Worm (Caenorhabditis elegans) whole organism, L3 larva: ENCODE data around the gene msrp-3.

Source experiments
- aly-2 ChIP-seq: fragments of 150-350 bp; optimal IDR thresholded peaks from 2 replicates; lab custom pipeline; 2014; ENCODE audit warnings: missing biosample characterization, missing genetic modification characterization
- ceh-16 ChIP-seq: sonication (generic microtip); optimal IDR thresholded peaks from 2 replicates; lab custom pipeline; 2017; ENCODE audit warnings: missing biosample characterization, missing genetic modification characterization
- ceh-28 ChIP-seq: fragments of 150-350 bp; optimal IDR thresholded peaks from 2 replicates; lab custom pipeline; 2014; ENCODE audit warnings: missing biosample characterization, missing genetic modification reagents, missing genetic modification characterization
- egl-27 ChIP-seq: sonication (generic microtip); optimal IDR thresholded peaks from 4 replicates; lab custom pipeline; 2017; ENCODE audit warnings: missing biosample characterization, missing genetic modification reagents, missing genetic modification characterization
- lin-15B ChIP-seq: fragments of 150-350 bp; optimal IDR thresholded peaks from 2 replicates; lab custom pipeline; 2014; ENCODE audit warnings: missing biosample characterization, missing genetic modification characterization
- mdl-1 ChIP-seq: fragments of 150-350 bp; optimal IDR thresholded peaks from 2 replicates; lab custom pipeline; 2014; ENCODE audit warnings: missing biosample characterization, missing genetic modification characterization
- nhr-23 ChIP-seq: fragments of 150-350 bp; optimal IDR thresholded peaks from 2 replicates; lab custom pipeline; 2014; ENCODE audit warnings: missing biosample characterization, missing genetic modification reagents, missing genetic modification characterization
- pqm-1 ChIP-seq: fragments of 150-350 bp; optimal IDR thresholded peaks from 2 replicates; lab custom pipeline; 2017; ENCODE audit warnings: missing biosample characterization, missing genetic modification characterization, inconsistent platforms
- snpc-4 ChIP-seq: fragments of 150-350 bp; optimal IDR thresholded peaks from 2 replicates; lab custom pipeline; 2014; ENCODE audit warnings: missing biosample characterization, missing genetic modification characterization
- unc-39 ChIP-seq: sonication (generic microtip); optimal IDR thresholded peaks from 4 replicates; lab custom pipeline; 2017; ENCODE audit warnings: missing biosample characterization, missing genetic modification characterization
- unc-62 ChIP-seq: fragments of 150-350 bp; sonication (generic microtip); optimal IDR thresholded peaks from 4 replicates; lab custom pipeline; 2014; ENCODE audit warnings: missing biosample characterization, missing genetic modification reagents, missing genetic modification characterization
- ztf-11 ChIP-seq: fragments of 150-350 bp; optimal IDR thresholded peaks from 2 replicates; lab custom pipeline; 2014; ENCODE audit warnings: missing biosample characterization, missing genetic modification characterization

- TF ChIP-seq ceh-16 (tag; lab: Kevin White, UChicago) (no peak), unc-62 (GFP tag; lab: Kevin White, UChicago) (no peak), egl-27 (no peak), nhr-23 (tag; lab: Kevin White, UChicago) (no peak), mdl-1 (tag; lab: Kevin White, UChicago) (no peak), snpc-4 (tag; lab: Kevin White, UChicago) (no peak), ceh-28 (tag; lab: Kevin White, UChicago) (no peak), aly-2 (tag; lab: Kevin White, UChicago) (no peak), pqm-1 (no peak), ztf-11 (tag; lab: Kevin White, UChicago) (no peak), lin-15B (tag; lab: Kevin White, UChicago) (no peak), unc-39 (tag; lab: Kevin White, UChicago) (no peak)
Measured at ce11 chrII:791828-792227, 22.8 kb downstream of the msrp-3 start, which contains the start of gene F46F5.1.
